Worm (Caenorhabditis elegans): Measurements from ENCODE around the gene W03F9.11.

DNA sequence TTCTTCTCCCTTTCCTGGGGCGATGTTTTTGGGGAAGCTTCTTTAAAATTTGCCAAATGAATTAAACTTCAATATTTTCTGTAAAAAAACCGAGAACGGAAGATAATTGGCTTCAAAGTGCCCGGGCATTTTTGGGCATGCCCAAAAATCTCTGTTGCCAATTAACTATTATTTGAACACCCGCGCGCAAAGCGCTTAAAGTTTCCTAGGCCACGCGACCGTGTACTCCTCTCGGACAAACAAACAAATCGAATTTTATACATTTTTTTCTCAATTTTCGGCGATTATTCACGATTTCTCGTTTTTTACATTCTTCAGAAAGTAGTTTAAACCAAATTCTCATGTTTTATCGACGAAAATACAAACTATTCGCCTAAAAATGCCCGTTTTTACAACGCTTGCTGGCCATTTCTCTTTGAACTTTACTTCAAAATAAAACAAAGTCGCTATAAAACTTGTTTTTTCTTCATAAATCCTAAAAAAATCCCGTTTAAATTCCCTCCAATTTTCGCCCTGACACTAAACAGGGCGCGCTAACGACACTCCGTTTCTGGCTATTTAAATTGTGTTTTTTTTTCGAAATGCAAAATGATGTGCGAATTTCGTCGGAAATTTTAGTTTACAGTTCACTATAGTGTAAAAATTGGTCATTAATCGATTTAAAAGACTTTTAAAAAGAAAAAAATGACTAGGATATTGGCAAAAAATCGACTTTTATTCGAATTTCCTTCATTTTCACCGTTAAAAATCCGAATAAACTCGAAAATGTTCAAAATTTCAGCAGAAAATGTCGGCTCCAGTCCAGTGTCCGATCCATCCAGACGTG, 15.1 kb upstream of the W03F9.11 start, which contains the start of gene ttb-1:
- TF ChIP-seq ama-1 (optimal IDR thresholded peaks at IDR 0.05) (no peak), ama-1 (GFP tag; optimal IDR thresholded peaks at IDR 0.05) (no peak), unc-62 (GFP tag; optimal IDR thresholded peaks at IDR 0.05) (no peak), hsf-1 (GFP tag; IDR thresholded peaks at IDR 0.05) (no peak), T26A5.8 (tag; optimal IDR thresholded peaks at IDR 0.05) (no peak), tbx-9 (tag; optimal IDR thresholded peaks at IDR 0.05; ENCODE audit: borderline replicate concordance) (no peak), mel-28 (tag; optimal IDR thresholded peaks at IDR 0.05; ENCODE audit: borderline replicate concordance) (no peak), pha-4 (tag; optimal IDR thresholded peaks at IDR 0.05) (no peak), mes-4 (tag; optimal IDR thresholded peaks at IDR 0.05) (no peak), him-1 (tag; optimal IDR thresholded peaks at IDR 0.05) (no peak), nfya-1 (tag; optimal IDR thresholded peaks at IDR 0.05; ENCODE audit: borderline replicate concordance, insufficient read depth) (no peak), atf-7 (tag; optimal IDR thresholded peaks at IDR 0.05) (no peak), dpl-1 (GFP tag; optimal IDR thresholded peaks at IDR 0.05) (peak; percentile 21), F57C9.4 (tag; optimal IDR thresholded peaks at IDR 0.05) (no peak), K11D2.4 (GFP tag; IDR thresholded peaks at IDR 0.05) (no peak)
